Fruit fly (Drosophila melanogaster) whole organism, embryonic: Measurements from ENCODE around the gene Tlk.

ENCODE experiments used
- B-H2 ChIP-seq: fragments of 200-800 bp; sonication (Bioruptor generic); optimal IDR thresholded peaks from 2 replicates; lab custom pipeline; 2018; ENCODE audit warnings: missing biosample characterization, mild to moderate bottlenecking, missing genetic modification characterization
- BEAF-32 ChIP-seq: fragments of 200-800 bp; sonication (Bioruptor generic); optimal IDR thresholded peaks from 3 replicates; lab custom pipeline; 2017; ENCODE audit warnings: missing biosample characterization, missing genetic modification characterization, mild to moderate bottlenecking, moderate library complexity, missing genetic modification reagents
- Bgb ChIP-seq: fragments of 200-800 bp; sonication (Bioruptor generic); IDR thresholded peaks from 2 replicates; pipeline ENCODE4 v1.3.6; 2022; ENCODE audit warnings: missing biosample characterization, missing genetic modification characterization; ENCODE audit not compliant: partially characterized antibody
- CG10543 ChIP-seq: fragments of 200-800 bp; sonication (Bioruptor generic); optimal IDR thresholded peaks from 3 replicates; lab custom pipeline; 2017; ENCODE audit warnings: missing biosample characterization, mild to moderate bottlenecking, missing genetic modification characterization, moderate library complexity
- CG13123 ChIP-seq: fragments of 200-800 bp; sonication (Bioruptor generic); optimal IDR thresholded peaks from 2 replicates; lab custom pipeline; 2016; ENCODE audit warnings: missing biosample characterization, missing genetic modification characterization
- CG13424 ChIP-seq: fragments of 200-800 bp; sonication (Bioruptor generic); optimal IDR thresholded peaks from 2 replicates; lab custom pipeline; 2019; ENCODE audit warnings: missing biosample characterization, mild to moderate bottlenecking, missing genetic modification characterization, moderate library complexity
- CG13775 ChIP-seq: fragments of 200-800 bp; sonication (Bioruptor generic); optimal IDR thresholded peaks from 3 replicates; lab custom pipeline; 2017; ENCODE audit warnings: missing biosample characterization, mild to moderate bottlenecking, missing genetic modification characterization
- CG15011 ChIP-seq: fragments of 200-800 bp; sonication (Bioruptor generic); optimal IDR thresholded peaks from 3 replicates; lab custom pipeline; 2018; ENCODE audit warnings: missing biosample characterization, mild to moderate bottlenecking, missing genetic modification characterization
- CG15073 ChIP-seq: fragments of 200-800 bp; sonication (Bioruptor generic); optimal IDR thresholded peaks from 2 replicates; lab custom pipeline; 2016; ENCODE audit warnings: missing biosample characterization, missing genetic modification characterization
- CG16813 ChIP-seq: fragments of 200-800 bp; sonication (Bioruptor generic); IDR thresholded peaks from 3 replicates; pipeline ENCODE4 v1.3.6; 2022; ENCODE audit warnings: missing biosample characterization, missing genetic modification characterization; ENCODE audit not compliant: partially characterized antibody
- CG18599 ChIP-seq: fragments of 200-800 bp; sonication (Bioruptor generic); optimal IDR thresholded peaks from 3 replicates; lab custom pipeline; 2017; ENCODE audit warnings: missing biosample characterization, missing genetic modification characterization, mild to moderate bottlenecking, moderate library complexity, missing genetic modification reagents
- CG2875 ChIP-seq: fragments of 200-800 bp; sonication (Bioruptor generic); optimal IDR thresholded peaks from 2 replicates; lab custom pipeline; 2017; ENCODE audit warnings: missing biosample characterization, mild to moderate bottlenecking, missing genetic modification characterization, missing genetic modification reagents
- CG31365 ChIP-seq: fragments of 200-800 bp; sonication (Bioruptor generic); optimal IDR thresholded peaks from 2 replicates; lab custom pipeline; 2018; ENCODE audit warnings: missing biosample characterization, mild to moderate bottlenecking, missing genetic modification characterization
- CG3281 ChIP-seq: fragments of 200-800 bp; sonication (Bioruptor generic); optimal IDR thresholded peaks from 3 replicates; lab custom pipeline; 2017; ENCODE audit warnings: missing biosample characterization, mild to moderate bottlenecking, missing genetic modification characterization
- CG3995 ChIP-seq: fragments of 200-800 bp; sonication (Bioruptor generic); optimal IDR thresholded peaks from 3 replicates; lab custom pipeline; 2016; ENCODE audit warnings: missing biosample characterization, missing genetic modification characterization
- CG4820 ChIP-seq: fragments of 200-800 bp; sonication (Bioruptor generic); optimal IDR thresholded peaks from 3 replicates; lab custom pipeline; 2016; ENCODE audit warnings: missing biosample characterization, missing genetic modification characterization
- CG6854 ChIP-seq: fragments of 200-800 bp; sonication (Bioruptor generic); optimal IDR thresholded peaks from 3 replicates; lab custom pipeline; 2017; ENCODE audit warnings: missing biosample characterization, mild to moderate bottlenecking, missing genetic modification characterization
- CG7786 ChIP-seq: fragments of 200-800 bp; sonication (Bioruptor generic); optimal IDR thresholded peaks from 2 replicates; lab custom pipeline; 2016; ENCODE audit warnings: missing biosample characterization, missing genetic modification characterization
- CG7839 ChIP-seq: fragments of 200-800 bp; sonication (Bioruptor generic); optimal IDR thresholded peaks from 3 replicates; lab custom pipeline; 2018; ENCODE audit warnings: missing biosample characterization, mild to moderate bottlenecking, missing genetic modification characterization, moderate library complexity
- CG8281 ChIP-seq: fragments of 200-800 bp; sonication (Bioruptor generic); optimal IDR thresholded peaks from 2 replicates; lab custom pipeline; 2018; ENCODE audit warnings: missing biosample characterization, mild to moderate bottlenecking, missing genetic modification characterization, moderate library complexity
- CoRest ChIP-seq: fragments of 200-800 bp; sonication (Bioruptor generic); optimal IDR thresholded peaks from 3 replicates; lab custom pipeline; 2018; ENCODE audit warnings: missing biosample characterization, mild to moderate bottlenecking, missing genetic modification characterization, moderate library complexity
- Gug ChIP-seq: fragments of 200-800 bp; sonication (Bioruptor generic); IDR thresholded peaks from 4 replicates; pipeline ENCODE4 v1.3.6; 2022; ENCODE audit warnings: missing biosample characterization, missing genetic modification characterization
- H15 ChIP-seq: fragments of 200-800 bp; sonication (Bioruptor generic); IDR thresholded peaks from 3 replicates; pipeline ENCODE4 v1.3.6; 2022; ENCODE audit warnings: missing biosample characterization, missing genetic modification characterization
- HmgD ChIP-seq: fragments of 200-800 bp; sonication (Bioruptor generic); optimal IDR thresholded peaks from 3 replicates; lab custom pipeline; 2016; ENCODE audit warnings: missing biosample characterization, missing genetic modification characterization
- Mad ChIP-seq: fragments of 200-800 bp; sonication (Bioruptor generic); optimal IDR thresholded peaks from 2 replicates; lab custom pipeline; 2016; ENCODE audit warnings: missing biosample characterization, missing genetic modification characterization
- Mrtf ChIP-seq: fragments of 200-800 bp; sonication (Bioruptor generic); IDR thresholded peaks from 3 replicates; pipeline ENCODE4 v1.3.6; 2022; ENCODE audit warnings: missing biosample characterization, missing genetic modification characterization
- Pdp1 ChIP-seq, 2 experiments: fragments of 200-800 bp; sonication (Bioruptor generic); optimal IDR thresholded peaks; 3 replicates each; lab custom pipeline; 2016; ENCODE audit warnings: missing biosample characterization in 2 of 2, missing genetic modification characterization in 2 of 2, mild to moderate bottlenecking in 1 of 2, moderate library complexity in 1 of 2
- ac ChIP-seq: fragments of 200-800 bp; sonication (Bioruptor generic); optimal IDR thresholded peaks from 3 replicates; lab custom pipeline; 2017; ENCODE audit warnings: missing biosample characterization, mild to moderate bottlenecking, missing genetic modification characterization
- ato ChIP-seq: fragments of 200-800 bp; sonication (Bioruptor generic); IDR thresholded peaks from 2 replicates; pipeline ENCODE4 v1.3.6; 2022; ENCODE audit warnings: missing biosample characterization, missing genetic modification characterization; ENCODE audit not compliant: partially characterized antibody
- crc ChIP-seq: fragments of 200-800 bp; sonication (Bioruptor generic); optimal IDR thresholded peaks from 2 replicates; lab custom pipeline; 2016; ENCODE audit warnings: missing biosample characterization, missing genetic modification characterization
- dysf ChIP-seq: fragments of 200-800 bp; sonication (Bioruptor generic); IDR thresholded peaks from 3 replicates; pipeline ENCODE4 v1.3.6; 2022; ENCODE audit warnings: missing biosample characterization, missing genetic modification characterization
- esg ChIP-seq: fragments of 200-800 bp; sonication (Bioruptor generic); conservative IDR thresholded peaks from 2 replicates; pipeline ENCODE4 v1.3.6; 2022; ENCODE audit warnings: missing biosample characterization, missing genetic modification characterization
- ftz-f1 ChIP-seq: fragments of 200-800 bp; sonication (Bioruptor generic); optimal IDR thresholded peaks from 2 replicates; lab custom pipeline; 2016; ENCODE audit warnings: missing biosample characterization, missing genetic modification characterization
- gfzf ChIP-seq: fragments of 200-800 bp; sonication (Bioruptor generic); optimal IDR thresholded peaks from 2 replicates; lab custom pipeline; 2016; ENCODE audit warnings: missing biosample characterization, mild to moderate bottlenecking, missing genetic modification characterization, moderate library complexity
- grn ChIP-seq: fragments of 200-800 bp; sonication (Bioruptor generic); optimal IDR thresholded peaks from 3 replicates; lab custom pipeline; 2017; ENCODE audit warnings: missing biosample characterization, missing genetic modification characterization
- ind ChIP-seq: fragments of 200-800 bp; sonication (Bioruptor generic); optimal IDR thresholded peaks from 3 replicates; lab custom pipeline; 2016; ENCODE audit warnings: missing biosample characterization, missing genetic modification characterization
- kah ChIP-seq: fragments of 200-800 bp; sonication (Bioruptor generic); optimal IDR thresholded peaks from 2 replicates; lab custom pipeline; 2018; ENCODE audit warnings: missing biosample characterization, mild to moderate bottlenecking, missing genetic modification characterization
- kni ChIP-seq: fragments of 200-800 bp; sonication (Bioruptor generic); optimal IDR thresholded peaks from 3 replicates; lab custom pipeline; 2017; ENCODE audit warnings: mild to moderate bottlenecking, missing biosample characterization, missing genetic modification reagents, missing genetic modification characterization
- lmd ChIP-seq: fragments of 200-800 bp; sonication (Bioruptor generic); IDR thresholded peaks from 2 replicates; pipeline ENCODE4 v1.3.6; 2022; ENCODE audit warnings: missing biosample characterization, missing genetic modification characterization
- nerfin-1 ChIP-seq: fragments of 200-800 bp; sonication (Bioruptor generic); optimal IDR thresholded peaks from 3 replicates; lab custom pipeline; 2019; ENCODE audit warnings: missing biosample characterization, mild to moderate bottlenecking, missing genetic modification characterization, moderate library complexity
- peb ChIP-seq: fragments of 200-800 bp; sonication (Bioruptor generic); IDR thresholded peaks from 2 replicates; pipeline ENCODE4 v1.3.6; 2022; ENCODE audit warnings: missing biosample characterization, missing genetic modification characterization
- row ChIP-seq: fragments of 200-800 bp; sonication (Bioruptor generic); IDR thresholded peaks from 3 replicates; pipeline ENCODE4 v1.3.6; 2022; ENCODE audit warnings: missing biosample characterization, missing genetic modification characterization
- salm ChIP-seq: fragments of 200-800 bp; sonication (Bioruptor generic); optimal IDR thresholded peaks from 2 replicates; lab custom pipeline; 2018; ENCODE audit warnings: missing biosample characterization, mild to moderate bottlenecking, missing genetic modification characterization
- seq ChIP-seq: fragments of 200-800 bp; sonication (Bioruptor generic); IDR thresholded peaks from 2 replicates; pipeline ENCODE4 v1.3.6; 2022; ENCODE audit warnings: missing biosample characterization, missing genetic modification characterization
- tgo ChIP-seq: fragments of 200-800 bp; sonication (Bioruptor generic); IDR thresholded peaks from 3 replicates; pipeline ENCODE4 v1.3.6; 2022; ENCODE audit warnings: missing biosample characterization, missing genetic modification characterization
- tin ChIP-seq: fragments of 200-800 bp; sonication (Bioruptor generic); optimal IDR thresholded peaks from 3 replicates; lab custom pipeline; 2016; ENCODE audit warnings: missing biosample characterization, missing genetic modification characterization
- trem ChIP-seq: fragments of 200-800 bp; optimal IDR thresholded peaks from 3 replicates; lab custom pipeline; 2019; ENCODE audit warnings: missing biosample characterization, mild to moderate bottlenecking, missing genetic modification characterization, moderate library complexity
- trh ChIP-seq: fragments of 200-800 bp; sonication (Bioruptor generic); optimal IDR thresholded peaks from 2 replicates; lab custom pipeline; 2016; ENCODE audit warnings: missing biosample characterization, missing genetic modification characterization
- zfh2 ChIP-seq: fragments of 200-800 bp; sonication (Bioruptor generic); optimal IDR thresholded peaks from 2 replicates; lab custom pipeline; 2016; ENCODE audit warnings: missing biosample characterization, missing genetic modification characterization

Gene Tlk

DNA sequence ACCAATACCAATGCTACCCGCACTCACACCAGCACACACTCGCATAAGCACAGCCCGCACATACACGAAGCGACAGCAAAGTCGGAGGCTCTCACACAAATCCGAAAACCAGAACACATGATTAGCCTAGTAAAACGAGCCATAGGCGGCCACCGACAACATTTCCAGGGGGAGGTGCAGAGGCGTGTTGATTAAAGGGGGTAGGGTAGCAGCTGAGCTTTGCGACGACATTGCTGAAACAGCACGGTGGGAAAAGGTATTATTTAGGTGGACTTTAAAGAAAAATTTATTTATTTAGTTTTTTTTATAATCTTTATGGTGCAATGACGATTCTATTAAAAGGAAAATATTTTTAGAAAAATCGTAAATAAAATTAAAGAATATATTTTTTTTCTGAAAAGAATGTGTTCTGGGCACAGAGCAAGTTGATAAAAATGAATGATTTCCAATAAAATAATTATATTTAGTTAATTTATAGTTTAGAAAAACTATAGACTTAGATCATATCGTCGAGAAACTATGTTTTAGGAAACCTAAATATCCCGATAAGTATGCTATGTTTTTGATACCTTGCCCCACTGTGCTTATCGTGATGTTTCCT lies 24.2 kb downstream of the Tlk start (continued):
- peak; percentile 39 for TF ChIP-seq zfh2 (GFP tag; lab: Kevin White, UChicago)
- peak; percentile 94 for TF ChIP-seq CG13424 (tag; lab: Kevin White, UChicago)
- TF ChIP-seq Pdp1 (GFP tag; optimal IDR thresholded peaks at IDR 0.05; lab: Kevin White, UChicago): peak in 1 of 2 experiments; percentile 56
- peak; percentile 73 for TF ChIP-seq row (GFP tag; lab: Robert Waterston, UW)
- TF ChIP-seq trh (GFP tag; lab: Kevin White, UChicago): peak; percentile 54
- peak; percentile 73 for TF ChIP-seq CG2875 (GFP tag; lab: Kevin White, UChicago)
- TF ChIP-seq gfzf (GFP tag; lab: Kevin White, UChicago): no peak
- TF ChIP-seq trem (tag; lab: Kevin White, UChicago): peak; percentile 71
- TF ChIP-seq Mad (GFP tag; lab: Kevin White, UChicago): peak; percentile 11
- TF ChIP-seq CG15011 (GFP tag; lab: Kevin White, UChicago): peak; percentile 47
- peak; percentile 77 for TF ChIP-seq CG10543 (GFP tag; lab: Kevin White, UChicago)
- TF ChIP-seq ftz-f1 (GFP tag; lab: Kevin White, UChicago): peak; percentile 22
- TF ChIP-seq CG4820 (GFP tag; lab: Kevin White, UChicago): peak; percentile 81
- TF ChIP-seq CG8281: peak; percentile 39
- peak; percentile 92 for TF ChIP-seq CG7839 (tag; lab: Kevin White, UChicago)
- TF ChIP-seq Mrtf: peak; percentile 26; the same call in 1 of the 3 replicates
- TF ChIP-seq B-H2 (GFP tag; lab: Kevin White, UChicago): peak; percentile 4
- no peak for TF ChIP-seq BEAF-32 (GFP tag; lab: Kevin White, UChicago)
- peak; percentile 65 for TF ChIP-seq seq (GFP tag; lab: Robert Waterston, UW)
- TF ChIP-seq crc (GFP tag; lab: Kevin White, UChicago): no peak
- peak; percentile 75 for TF ChIP-seq tgo (GFP tag; lab: Robert Waterston, UW)
- TF ChIP-seq CG13775 (GFP tag; lab: Kevin White, UChicago): peak; percentile 91
- peak; percentile 90 for TF ChIP-seq CG3281 (GFP tag; lab: Kevin White, UChicago)
- TF ChIP-seq grn (GFP tag; lab: Kevin White, UChicago): no peak
- TF ChIP-seq tin: peak; percentile 66
- TF ChIP-seq Bgb (GFP tag; lab: Robert Waterston, UW): peak; percentile 39; the same call in 1 of the 2 replicates
- peak; percentile 63; the same call in 1 of the 2 replicates for TF ChIP-seq peb (GFP tag; lab: Robert Waterston, UW)
- no peak for TF ChIP-seq kni (GFP tag; lab: Kevin White, UChicago)
- no peak for TF ChIP-seq CG3995 (GFP tag; lab: Kevin White, UChicago)
- TF ChIP-seq CG16813 (GFP tag; lab: Robert Waterston, UW): no peak
- TF ChIP-seq CG31365 (tag; lab: Kevin White, UChicago): no peak
- no peak for TF ChIP-seq ato (GFP tag; lab: Robert Waterston, UW)
- peak; percentile 87 for TF ChIP-seq CG6854
- peak; percentile 67; the same call in 2 of the 3 replicates for TF ChIP-seq H15 (GFP tag; lab: Robert Waterston, UW)
- peak; percentile 82 for TF ChIP-seq esg
- peak; percentile 86 for TF ChIP-seq CG18599 (GFP tag; lab: Kevin White, UChicago)
- TF ChIP-seq nerfin-1 (tag; lab: Kevin White, UChicago): peak; percentile 86
- no peak for TF ChIP-seq HmgD
- no peak; the same call in none of the 2 replicates for TF ChIP-seq lmd
- TF ChIP-seq salm (tag; lab: Kevin White, UChicago): peak; percentile 65
- peak; percentile 77 for TF ChIP-seq ind
- peak; percentile 85 for TF ChIP-seq dysf (GFP tag; lab: Robert Waterston, UW)
- no peak for TF ChIP-seq ac (GFP tag; lab: Kevin White, UChicago)
- TF ChIP-seq Gug (GFP tag; lab: Robert Waterston, UW): peak; percentile 90
- TF ChIP-seq CoRest (tag; lab: Kevin White, UChicago): peak; percentile 95
- peak; percentile 61 for TF ChIP-seq kah (GFP tag; lab: Kevin White, UChicago)
- no peak for TF ChIP-seq CG7786 (GFP tag; lab: Kevin White, UChicago)
- peak; percentile 49 for TF ChIP-seq CG13123 (GFP tag; lab: Kevin White, UChicago)
- TF ChIP-seq CG15073 (GFP tag; lab: Kevin White, UChicago): peak; percentile 0
